Worm (Caenorhabditis elegans) whole organism, L2 larva: Measurements from ENCODE around the gene klp-11.
A peak's percentile ranks its signal among the peaks of the same experiment; 100 is the strongest.

ENCODE experiments used
- F13H6.1 ChIP-seq: sonication (generic microtip); optimal IDR thresholded peaks from 2 replicates; lab custom pipeline; 2016; ENCODE audit warnings: missing genetic modification characterization, missing compliant biosample characterization
- R02D3.7 ChIP-seq: fragments of 150-350 bp; optimal IDR thresholded peaks from 2 replicates; lab custom pipeline; 2014; ENCODE audit warnings: missing biosample characterization, missing genetic modification characterization
- Y55F3AM.14 ChIP-seq: fragments of 200-800 bp; sonication (Bioruptor generic); optimal IDR thresholded peaks from 2 replicates; lab custom pipeline; 2018; ENCODE audit warnings: mild to moderate bottlenecking, missing genetic modification characterization, missing compliant biosample characterization
- ZK546.5 ChIP-seq: sonication (generic microtip); optimal IDR thresholded peaks from 2 replicates; lab custom pipeline; 2017; ENCODE audit warnings: missing biosample characterization, missing genetic modification characterization
- aly-2 ChIP-seq: fragments of 150-350 bp; optimal IDR thresholded peaks from 2 replicates; lab custom pipeline; 2014; ENCODE audit warnings: missing biosample characterization, missing genetic modification characterization
- ama-1 ChIP-seq: fragments of 150-350 bp; optimal IDR thresholded peaks from 2 replicates; lab custom pipeline; 2018; ENCODE audit warnings: inconsistent platforms
- ceh-82 ChIP-seq: fragments of 150-350 bp; optimal IDR thresholded peaks from 2 replicates; lab custom pipeline; 2014; ENCODE audit warnings: missing biosample characterization, missing genetic modification characterization
- egl-27 ChIP-seq: sonication (generic microtip); optimal IDR thresholded peaks from 3 replicates; lab custom pipeline; 2017; ENCODE audit warnings: missing biosample characterization, missing genetic modification reagents, missing genetic modification characterization
- elt-1 ChIP-seq: fragments of 150-350 bp; optimal IDR thresholded peaks from 2 replicates; lab custom pipeline; 2014; ENCODE audit warnings: missing biosample characterization, missing genetic modification characterization
- elt-3 ChIP-seq: sonication (generic microtip); optimal IDR thresholded peaks from 2 replicates; lab custom pipeline; 2017; ENCODE audit warnings: missing biosample characterization, missing genetic modification characterization
- fos-1 ChIP-seq: fragments of 150-350 bp; optimal IDR thresholded peaks from 2 replicates; lab custom pipeline; 2014; ENCODE audit warnings: missing biosample characterization, missing genetic modification characterization
- gmeb-1 ChIP-seq: fragments of 150-350 bp; optimal IDR thresholded peaks from 2 replicates; lab custom pipeline; 2014; ENCODE audit warnings: missing biosample characterization, missing genetic modification characterization
- lin-11 ChIP-seq: fragments of 150-350 bp; sonication (generic microtip); optimal IDR thresholded peaks from 2 replicates; lab custom pipeline; 2014; ENCODE audit warnings: missing biosample characterization, missing genetic modification characterization, inconsistent platforms, mixed read lengths
- lin-13 ChIP-seq: fragments of 150-350 bp; optimal IDR thresholded peaks from 2 replicates; lab custom pipeline; 2014; ENCODE audit warnings: missing biosample characterization, missing genetic modification reagents, missing genetic modification characterization
- lin-39 ChIP-seq: fragments of 150-350 bp; optimal IDR thresholded peaks from 2 replicates; lab custom pipeline; 2014; ENCODE audit warnings: missing biosample characterization, missing genetic modification reagents, missing genetic modification characterization
- lsy-2 ChIP-seq, 2 experiments: fragments of 150-350 bp in 1 of 2; sonication (generic microtip) in 1 of 2; optimal IDR thresholded peaks; 2 replicates each; lab custom pipeline; 2014 to 2017; ENCODE audit warnings: missing biosample characterization in 2 of 2, missing genetic modification characterization in 2 of 2
- mab-5 ChIP-seq: fragments of 150-350 bp; optimal IDR thresholded peaks from 2 replicates; lab custom pipeline; 2014; ENCODE audit warnings: missing biosample characterization, missing genetic modification characterization
- mbf-1 ChIP-seq: sonication (generic microtip); optimal IDR thresholded peaks from 2 replicates; lab custom pipeline; 2017; ENCODE audit warnings: missing biosample characterization, missing genetic modification characterization
- nhr-10 ChIP-seq: sonication (generic microtip); optimal IDR thresholded peaks from 2 replicates; lab custom pipeline; 2017; ENCODE audit warnings: missing biosample characterization, missing genetic modification characterization
- nhr-11 ChIP-seq: fragments of 150-350 bp; optimal IDR thresholded peaks from 2 replicates; lab custom pipeline; 2014; ENCODE audit warnings: missing biosample characterization, missing genetic modification characterization
- nhr-129 ChIP-seq: fragments of 150-350 bp; optimal IDR thresholded peaks from 2 replicates; lab custom pipeline; 2014; ENCODE audit warnings: missing biosample characterization, missing genetic modification characterization
- nhr-21 ChIP-seq: fragments of 150-350 bp; optimal IDR thresholded peaks from 2 replicates; lab custom pipeline; 2014; ENCODE audit warnings: missing biosample characterization, missing genetic modification characterization
- nhr-23 ChIP-seq: fragments of 150-350 bp; optimal IDR thresholded peaks from 2 replicates; lab custom pipeline; 2014; ENCODE audit warnings: missing biosample characterization, missing genetic modification reagents, missing genetic modification characterization
- nhr-237 ChIP-seq: fragments of 150-350 bp; optimal IDR thresholded peaks from 2 replicates; lab custom pipeline; 2014; ENCODE audit warnings: missing biosample characterization, missing genetic modification characterization
- nhr-25 ChIP-seq: fragments of 150-350 bp; sonication (generic microtip); optimal IDR thresholded peaks from 3 replicates; lab custom pipeline; 2014; ENCODE audit warnings: missing biosample characterization, missing genetic modification characterization
- peb-1 ChIP-seq: fragments of 150-350 bp; optimal IDR thresholded peaks from 2 replicates; lab custom pipeline; 2014; ENCODE audit warnings: missing biosample characterization, missing genetic modification characterization
- sem-4 ChIP-seq: fragments of 150-350 bp; optimal IDR thresholded peaks from 2 replicates; lab custom pipeline; 2014; ENCODE audit warnings: missing biosample characterization, missing genetic modification reagents, missing genetic modification characterization
- skn-1 ChIP-seq: sonication (generic microtip); optimal IDR thresholded peaks from 2 replicates; lab custom pipeline; 2017; ENCODE audit warnings: missing biosample characterization, missing genetic modification characterization
- sma-3 ChIP-seq: sonication (generic microtip); optimal IDR thresholded peaks from 2 replicates; lab custom pipeline; 2016; ENCODE audit warnings: missing genetic modification reagents, missing genetic modification characterization, missing compliant biosample characterization
- sma-9 ChIP-seq, 2 experiments: fragments of 150-350 bp in 1 of 2; sonication (generic microtip) in 1 of 2; optimal IDR thresholded peaks; 2 replicates each; lab custom pipeline; 2014 to 2016; ENCODE audit warnings: missing genetic modification characterization in 2 of 2, mild to moderate bottlenecking in 1 of 2, missing biosample characterization in 1 of 2, missing compliant biosample characterization in 1 of 2, missing genetic modification reagents in 1 of 2, moderate library complexity in 1 of 2
- unc-39 ChIP-seq: fragments of 150-350 bp; optimal IDR thresholded peaks from 2 replicates; lab custom pipeline; 2014; ENCODE audit warnings: missing biosample characterization, missing genetic modification characterization
- unc-62 ChIP-seq: fragments of 150-350 bp; optimal IDR thresholded peaks from 2 replicates; lab custom pipeline; 2014; ENCODE audit warnings: missing biosample characterization, missing genetic modification reagents, missing genetic modification characterization
- zag-1 ChIP-seq: fragments of 150-350 bp; optimal IDR thresholded peaks from 2 replicates; lab custom pipeline; 2014; ENCODE audit warnings: missing biosample characterization, missing genetic modification characterization
- ztf-1 ChIP-seq: fragments of 200-800 bp; sonication (Bioruptor generic); conservative IDR thresholded peaks from 2 replicates; pipeline ENCODE4 v1.3.6; 2022; ENCODE audit warnings: missing genetic modification characterization, missing compliant biosample characterization
- ztf-11 ChIP-seq: sonication (generic microtip); optimal IDR thresholded peaks from 2 replicates; lab custom pipeline; 2017; ENCODE audit warnings: missing biosample characterization, missing genetic modification characterization
- ztf-4 ChIP-seq: fragments of 150-350 bp; optimal IDR thresholded peaks from 2 replicates; lab custom pipeline; 2014; ENCODE audit warnings: missing biosample characterization, missing genetic modification characterization

klp-11 gene

DNA sequence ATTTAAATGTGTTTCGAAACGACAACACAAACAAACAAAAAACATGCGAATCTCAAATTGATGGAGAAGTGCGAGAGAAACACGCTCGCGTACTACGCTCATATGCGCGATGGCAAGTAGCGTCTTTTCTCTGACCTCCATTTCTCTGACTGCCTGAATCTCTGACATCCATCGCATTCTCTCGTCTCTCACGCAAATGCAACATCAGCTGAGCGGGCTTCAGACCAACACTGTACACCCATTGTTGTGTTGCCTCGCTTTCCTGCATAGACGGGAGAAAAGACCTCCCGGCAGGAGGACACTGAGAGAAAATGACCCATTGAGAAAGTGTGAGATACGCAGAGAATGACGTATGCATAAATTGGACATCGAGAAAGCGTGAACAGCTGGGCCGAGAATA lies 20.3 kb upstream of the klp-11 start (continued):
- peak; percentile 70 for TF ChIP-seq gmeb-1 (tag; lab: Kevin White, UChicago)
- TF ChIP-seq sma-9 (GFP tag; optimal IDR thresholded peaks at IDR 0.05; lab: Kevin White, UChicago), result peak; percentile 73
- no peak for TF ChIP-seq sma-9 (tag; optimal IDR thresholded peaks at IDR 0.05; lab: Kevin White, UChicago)
- TF ChIP-seq ceh-82, result no peak
- TF ChIP-seq elt-3 (tag; lab: Kevin White, UChicago), result no peak
- peak; percentile 90 for TF ChIP-seq fos-1 (tag; lab: Kevin White, UChicago)
- TF ChIP-seq F13H6.1, result peak; percentile 85
- TF ChIP-seq elt-1, result no peak
- TF ChIP-seq egl-27 (tag; lab: Kevin White, UChicago), result peak; percentile 84
- no peak for TF ChIP-seq nhr-23 (tag; lab: Kevin White, UChicago)
- no peak for TF ChIP-seq R02D3.7
- TF ChIP-seq mbf-1 (tag; lab: Kevin White, UChicago), result no peak
- no peak for TF ChIP-seq unc-62 (GFP tag; lab: Kevin White, UChicago)
- peak; percentile 96 for TF ChIP-seq nhr-129 (tag; lab: Kevin White, UChicago)
- no peak for TF ChIP-seq unc-39 (tag; lab: Kevin White, UChicago)
- TF ChIP-seq lsy-2 (tag; optimal IDR thresholded peaks at IDR 0.05; lab: Kevin White, UChicago), result peak in 1 of 2 experiments; percentile 66
- TF ChIP-seq mab-5 (tag; lab: Kevin White, UChicago), result peak; percentile 9
- TF ChIP-seq lin-13, result no peak
- peak; percentile 74 for TF ChIP-seq peb-1 (tag; lab: Kevin White, UChicago)
- TF ChIP-seq ztf-4 (tag; lab: Kevin White, UChicago), result no peak
- no peak for TF ChIP-seq lin-11 (tag; lab: Kevin White, UChicago)
- TF ChIP-seq nhr-25 (tag; lab: Kevin White, UChicago), result peak; percentile 94

ce11 chrIV:8778045-8778444 lies 16.2 kb upstream of the klp-11 start, which contains the start of gene C33D9.6:
TSS of gene C33D9.6 (minus strand) at chrIV:8778145.
- TF ChIP-seq ama-1, result no peak
- no peak for TF ChIP-seq ztf-11 (tag; lab: Kevin White, UChicago)
- TF ChIP-seq fos-1 (tag; lab: Kevin White, UChicago), result no peak
- TF ChIP-seq skn-1 (tag; lab: Kevin White, UChicago), result no peak
- no peak for TF ChIP-seq ztf-4 (tag; lab: Kevin White, UChicago)

- no peak for TF ChIP-seq zag-1
- no peak for TF ChIP-seq nhr-10 (tag; lab: Kevin White, UChicago)
- no peak for TF ChIP-seq ZK546.5 (tag; lab: Kevin White, UChicago)
- TF ChIP-seq unc-62 (GFP tag; lab: Kevin White, UChicago), result no peak
- TF ChIP-seq ztf-1 (GFP tag; lab: Robert Waterston, UW), result no peak
- TF ChIP-seq mbf-1 (tag; lab: Kevin White, UChicago), result no peak
- TF ChIP-seq gmeb-1 (tag; lab: Kevin White, UChicago), result no peak
- TF ChIP-seq peb-1 (tag; lab: Kevin White, UChicago), result no peak
- TF ChIP-seq sem-4, result no peak
- TF ChIP-seq sma-9 (GFP tag; optimal IDR thresholded peaks at IDR 0.05; lab: Kevin White, UChicago), result no peak
- no peak for TF ChIP-seq sma-9 (tag; optimal IDR thresholded peaks at IDR 0.05; lab: Kevin White, UChicago)
- TF ChIP-seq ztf-4 (tag; lab: Kevin White, UChicago), result no peak
- TF ChIP-seq unc-39 (tag; lab: Kevin White, UChicago), result no peak
- no peak for TF ChIP-seq nhr-25 (tag; lab: Kevin White, UChicago)
- no peak for TF ChIP-seq elt-1
- TF ChIP-seq aly-2 (tag; lab: Kevin White, UChicago), result no peak
- no peak for TF ChIP-seq nhr-21 (tag; lab: Kevin White, UChicago)
- TF ChIP-seq nhr-237 (tag; lab: Kevin White, UChicago), result no peak
- no peak for TF ChIP-seq F13H6.1
- TF ChIP-seq ztf-11 (tag; lab: Kevin White, UChicago), result no peak
These were observed 11.0 kb upstream of the klp-11 start, which contains the start of gene F20C5.6 for ce11 chrIV:8772800-8773256. TSS of gene F20C5.6 (minus strand) at chrIV:8773206.

DNA sequence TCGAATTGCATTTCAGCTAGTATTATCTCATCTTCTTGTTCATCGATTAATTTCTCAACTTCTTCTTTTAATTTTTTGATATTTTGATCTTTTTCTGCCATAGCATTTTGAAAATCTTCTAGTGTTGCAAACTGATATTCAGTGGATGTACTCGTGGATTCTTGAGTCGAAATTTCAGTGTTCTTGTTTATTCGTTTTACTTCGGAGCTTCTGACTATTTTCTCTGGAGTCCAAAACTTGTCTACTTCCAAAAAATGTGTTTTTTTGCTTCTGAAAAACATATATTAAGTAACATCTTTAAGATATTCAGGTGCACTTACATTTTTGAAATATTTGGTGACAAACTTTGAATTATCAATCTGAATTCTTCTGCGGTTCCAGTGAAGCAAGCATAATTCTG lies 7.7 kb upstream of the klp-11 start, which contains the start of gene F20C5.5:
Gene F20C5.5 (minus strand): TSS at position 101 of the 400 bp plus-strand sequence.
- TF ChIP-seq sem-4, result no peak
- no peak for TF ChIP-seq lin-39
- no peak for TF ChIP-seq nhr-11
- no peak for TF ChIP-seq lin-13
- TF ChIP-seq elt-1, result no peak
- TF ChIP-seq sma-3 (GFP tag; lab: Kevin White, UChicago), result no peak
- no peak for TF ChIP-seq Y55F3AM.14
- TF ChIP-seq nhr-237 (tag; lab: Kevin White, UChicago), result no peak
- no peak for TF ChIP-seq ZK546.5 (tag; lab: Kevin White, UChicago)
- TF ChIP-seq fos-1 (tag; lab: Kevin White, UChicago), result no peak
- TF ChIP-seq unc-39 (tag; lab: Kevin White, UChicago), result no peak
- TF ChIP-seq egl-27 (tag; lab: Kevin White, UChicago), result no peak
- no peak for TF ChIP-seq aly-2 (tag; lab: Kevin White, UChicago)
